Worm (Caenorhabditis elegans) whole organism, L1 larva: ENCODE measurements around the gene Y45F3A.8.
A peak's percentile ranks its signal among the peaks of the same experiment; 100 is the strongest.

Experiments
- C16A3.4 ChIP-seq: fragments of 150-350 bp; optimal IDR thresholded peaks from 2 replicates; lab custom pipeline; 2014; ENCODE audit warnings: missing biosample characterization, missing genetic modification characterization
- C34B4.2 ChIP-seq: sonication (generic microtip); optimal IDR thresholded peaks from 2 replicates; lab custom pipeline; 2017; ENCODE audit warnings: mild to moderate bottlenecking, missing genetic modification characterization, missing compliant biosample characterization
- F16B12.6 ChIP-seq: fragments of 150-350 bp; optimal IDR thresholded peaks from 2 replicates; lab custom pipeline; 2014; ENCODE audit warnings: missing biosample characterization, missing genetic modification characterization
- Y116A8C.19 ChIP-seq: sonication (generic microtip); optimal IDR thresholded peaks from 2 replicates; lab custom pipeline; 2016; ENCODE audit warnings: missing compliant biosample characterization, missing genetic modification characterization, borderline replicate concordance
- aha-1 ChIP-seq: fragments of 150-350 bp; optimal IDR thresholded peaks from 2 replicates; lab custom pipeline; 2014; ENCODE audit warnings: missing biosample characterization, missing genetic modification characterization
- aly-2 ChIP-seq: fragments of 150-350 bp; optimal IDR thresholded peaks from 2 replicates; lab custom pipeline; 2014; ENCODE audit warnings: missing biosample characterization, missing genetic modification characterization
- blmp-1 ChIP-seq: fragments of 150-350 bp; optimal IDR thresholded peaks from 2 replicates; lab custom pipeline; 2014; ENCODE audit warnings: missing biosample characterization, missing genetic modification characterization
- ceh-63 ChIP-seq: fragments of 200-800 bp; sonication (Bioruptor generic); optimal IDR thresholded peaks from 2 replicates; lab custom pipeline; 2018; ENCODE audit warnings: mild to moderate bottlenecking, missing genetic modification characterization, missing compliant biosample characterization
- ceh-82 ChIP-seq, 3 experiments: fragments of 150-350 bp in 1 of 3; sonication (generic microtip) in 2 of 3; optimal IDR thresholded peaks; 2 replicates each; lab custom pipeline; 2014 to 2017; ENCODE audit warnings: missing biosample characterization in 3 of 3, missing genetic modification characterization in 3 of 3
- ceh-88 ChIP-seq: fragments of 200-800 bp; sonication (Bioruptor generic); IDR thresholded peaks from 2 replicates; pipeline ENCODE4 v1.3.6; 2022; ENCODE audit warnings: missing genetic modification characterization, missing compliant biosample characterization
- dpl-1 ChIP-seq, 3 experiments: fragments of 150-350 bp in 2 of 3; sonication (generic microtip) in 1 of 3; optimal IDR thresholded peaks; 2 replicates each; lab custom pipeline; 2014 to 2017; ENCODE audit warnings: missing biosample characterization in 3 of 3, missing genetic modification characterization in 3 of 3, missing genetic modification reagents in 3 of 3
- efl-1 ChIP-seq, 4 experiments: fragments of 150-350 bp; optimal IDR thresholded peaks in 3 of 4; peaks in 1 of 4; 1 replicate in 1 of 4; 2 replicates in 3 of 4; lab custom pipeline; 2014; ENCODE audit warnings: missing biosample characterization in 2 of 4, missing genetic modification characterization in 2 of 4, missing genetic modification reagents in 2 of 4
- egl-13 ChIP-seq: sonication (generic microtip); optimal IDR thresholded peaks from 2 replicates; lab custom pipeline; 2016; ENCODE audit warnings: missing genotype, missing genetic modification reagents, missing genetic modification characterization, missing compliant biosample characterization
- elt-2 ChIP-seq: sonication (generic microtip); optimal IDR thresholded peaks from 2 replicates; lab custom pipeline; 2016; ENCODE audit warnings: missing genetic modification characterization, mild to moderate bottlenecking, inconsistent platforms, missing compliant biosample characterization, missing genetic modification reagents
- elt-3 ChIP-seq, 6 experiments: fragments of 150-350 bp in 1 of 6; sonication (generic microtip); optimal IDR thresholded peaks; 2 replicates each; lab custom pipeline; 2017 to 2018; ENCODE audit warnings: missing biosample characterization in 6 of 6, missing genetic modification characterization in 6 of 6, inconsistent platforms in 1 of 6
- fkh-10 ChIP-seq: sonication (generic microtip); optimal IDR thresholded peaks from 2 replicates; lab custom pipeline; 2017; ENCODE audit warnings: missing biosample characterization, missing genetic modification reagents, missing genetic modification characterization
- fkh-8 ChIP-seq: sonication (generic microtip); optimal IDR thresholded peaks from 2 replicates; lab custom pipeline; 2016; ENCODE audit warnings: mild to moderate bottlenecking, missing genetic modification characterization, missing compliant biosample characterization
- hpl-2 ChIP-seq: fragments of 150-350 bp; optimal IDR thresholded peaks from 2 replicates; lab custom pipeline; 2014; ENCODE audit warnings: missing biosample characterization, missing genetic modification reagents, missing genetic modification characterization
- irx-1 ChIP-seq: sonication (generic microtip); optimal IDR thresholded peaks from 2 replicates; lab custom pipeline; 2016; ENCODE audit warnings: missing genetic modification characterization, missing compliant biosample characterization
- isw-1 ChIP-seq: fragments of 200-800 bp; sonication (Bioruptor generic); IDR thresholded peaks from 2 replicates; pipeline ENCODE4 v1.3.6; 2022; ENCODE audit warnings: missing genetic modification characterization, missing compliant biosample characterization
- jun-1 ChIP-seq: fragments of 150-350 bp; optimal IDR thresholded peaks from 2 replicates; lab custom pipeline; 2014; ENCODE audit warnings: missing biosample characterization, missing genetic modification reagents, missing genetic modification characterization
- lin-13 ChIP-seq: fragments of 150-350 bp; optimal IDR thresholded peaks from 2 replicates; lab custom pipeline; 2014; ENCODE audit warnings: missing biosample characterization, missing genetic modification reagents, missing genetic modification characterization
- lin-15B ChIP-seq: fragments of 150-350 bp; sonication (generic microtip); optimal IDR thresholded peaks from 3 replicates; lab custom pipeline; 2014; ENCODE audit warnings: missing biosample characterization, missing genetic modification characterization
- lin-35 ChIP-seq, 2 experiments: fragments of 150-350 bp; optimal IDR thresholded peaks; 2 replicates each; lab custom pipeline; 2014; ENCODE audit warnings: missing biosample characterization in 2 of 2, missing genetic modification characterization in 2 of 2, missing genetic modification reagents in 2 of 2
- lin-39 ChIP-seq: fragments of 150-350 bp; optimal IDR thresholded peaks from 2 replicates; lab custom pipeline; 2014; ENCODE audit warnings: missing biosample characterization, missing genetic modification reagents, missing genetic modification characterization
- lir-3 ChIP-seq: sonication (generic microtip); optimal IDR thresholded peaks from 2 replicates; lab custom pipeline; 2016; ENCODE audit warnings: mild to moderate bottlenecking, missing genetic modification characterization, moderate library complexity, missing compliant biosample characterization; ENCODE audit not compliant: poor library complexity
- lsy-2 ChIP-seq, 2 experiments: fragments of 150-350 bp; optimal IDR thresholded peaks; 2 replicates each; lab custom pipeline; 2014; ENCODE audit warnings: missing biosample characterization in 2 of 2, missing genetic modification characterization in 2 of 2
- mdl-1 ChIP-seq, 2 experiments: fragments of 150-350 bp; optimal IDR thresholded peaks; 2 replicates each; lab custom pipeline; 2014 to 2017; ENCODE audit warnings: missing biosample characterization in 2 of 2, missing genetic modification characterization in 2 of 2, inconsistent platforms in 1 of 2
- mep-1 ChIP-seq: fragments of 150-350 bp; optimal IDR thresholded peaks from 2 replicates; lab custom pipeline; 2014; ENCODE audit warnings: missing biosample characterization, missing genetic modification characterization
- nhr-12 ChIP-seq: sonication (generic microtip); optimal IDR thresholded peaks from 2 replicates; lab custom pipeline; 2017; ENCODE audit warnings: missing biosample characterization, missing genetic modification characterization
- nhr-19 ChIP-seq: fragments of 200-800 bp; sonication (Bioruptor generic); conservative IDR thresholded peaks from 2 replicates; pipeline ENCODE4 v1.3.6; 2022; ENCODE audit warnings: missing genetic modification characterization, missing compliant biosample characterization
- nhr-20 ChIP-seq: sonication (generic microtip); optimal IDR thresholded peaks from 2 replicates; lab custom pipeline; 2016; ENCODE audit warnings: mild to moderate bottlenecking, missing genetic modification characterization, missing compliant biosample characterization
- nhr-237 ChIP-seq: fragments of 150-350 bp; optimal IDR thresholded peaks from 2 replicates; lab custom pipeline; 2014; ENCODE audit warnings: missing biosample characterization, missing genetic modification characterization
- nhr-71 ChIP-seq: sonication (generic microtip); optimal IDR thresholded peaks from 2 replicates; lab custom pipeline; 2016; ENCODE audit warnings: mild to moderate bottlenecking, missing genetic modification characterization, moderate library complexity, missing compliant biosample characterization
- nhr-85 ChIP-seq: sonication (generic microtip); peaks from one replicate; lab custom pipeline; 2016; ENCODE audit warnings: missing genetic modification characterization, inconsistent platforms, missing compliant biosample characterization
- pag-3 ChIP-seq: sonication (generic microtip); optimal IDR thresholded peaks from 2 replicates; lab custom pipeline; 2017; ENCODE audit warnings: missing genetic modification characterization, mild to moderate bottlenecking, missing compliant biosample characterization, antibody characterized with exemption, borderline replicate concordance; ENCODE audit not compliant: insufficient read depth
- pax-3 ChIP-seq: fragments of 200-800 bp; sonication (Bioruptor generic); optimal IDR thresholded peaks from 2 replicates; lab custom pipeline; 2018; ENCODE audit warnings: mild to moderate bottlenecking, missing genetic modification characterization, moderate library complexity, missing compliant biosample characterization
- rnt-1 ChIP-seq: sonication (generic microtip); optimal IDR thresholded peaks from 2 replicates; lab custom pipeline; 2016; ENCODE audit warnings: mild to moderate bottlenecking, missing genetic modification characterization, moderate library complexity, missing compliant biosample characterization
- skn-1 ChIP-seq: fragments of 150-350 bp; optimal IDR thresholded peaks from 2 replicates; lab custom pipeline; 2014; ENCODE audit warnings: missing biosample characterization, missing genetic modification characterization
- snpc-4 ChIP-seq: fragments of 150-350 bp; optimal IDR thresholded peaks from 2 replicates; lab custom pipeline; 2014; ENCODE audit warnings: missing biosample characterization, missing genetic modification characterization
- sox-4 ChIP-seq: sonication (generic microtip); optimal IDR thresholded peaks from 2 replicates; lab custom pipeline; 2016; ENCODE audit warnings: missing genetic modification characterization, missing compliant biosample characterization
- sptf-1 ChIP-seq: fragments of 150-350 bp; optimal IDR thresholded peaks from 2 replicates; lab custom pipeline; 2014; ENCODE audit warnings: missing biosample characterization, missing genetic modification characterization
- sup-37 ChIP-seq: fragments of 200-800 bp; sonication (Bioruptor generic); optimal IDR thresholded peaks from 2 replicates; lab custom pipeline; 2018; ENCODE audit warnings: mild to moderate bottlenecking, missing genetic modification characterization, missing compliant biosample characterization
- swsn-7 ChIP-seq: sonication (generic microtip); optimal IDR thresholded peaks from 2 replicates; lab custom pipeline; 2016; ENCODE audit warnings: missing genetic modification characterization, missing compliant biosample characterization
- unc-130 ChIP-seq: fragments of 150-350 bp; optimal IDR thresholded peaks from 2 replicates; lab custom pipeline; 2017; ENCODE audit warnings: missing biosample characterization, missing genetic modification characterization, inconsistent platforms
- unc-62 ChIP-seq: fragments of 150-350 bp; optimal IDR thresholded peaks from 2 replicates; lab custom pipeline; 2014; ENCODE audit warnings: missing biosample characterization, missing genetic modification reagents, missing genetic modification characterization
- vab-15 ChIP-seq: sonication (generic microtip); optimal IDR thresholded peaks from 2 replicates; lab custom pipeline; 2017; ENCODE audit warnings: missing genotype, mild to moderate bottlenecking, missing genetic modification characterization, missing compliant biosample characterization
- xbp-1 ChIP-seq: sonication (generic microtip); optimal IDR thresholded peaks from 2 replicates; lab custom pipeline; 2016; ENCODE audit warnings: missing genetic modification characterization, missing compliant biosample characterization
- zag-1 ChIP-seq: fragments of 150-350 bp; optimal IDR thresholded peaks from 2 replicates; lab custom pipeline; 2014; ENCODE audit warnings: missing biosample characterization, missing genetic modification characterization
- ztf-11 ChIP-seq, 2 experiments: sonication (generic microtip); optimal IDR thresholded peaks; 2 replicates each; lab custom pipeline; 2016 to 2017; ENCODE audit warnings: missing genetic modification characterization in 2 of 2, missing biosample characterization in 1 of 2, missing compliant biosample characterization in 1 of 2
- ztf-4 ChIP-seq: fragments of 150-350 bp; optimal IDR thresholded peaks from 2 replicates; lab custom pipeline; 2014; ENCODE audit warnings: missing biosample characterization, missing genetic modification characterization

Y45F3A.8 gene

ce11 chrIII:10628360-10628759, 35.7 kb upstream of the Y45F3A.8 start (continued):
- TF ChIP-seq skn-1 (tag; lab: Kevin White, UChicago) (peak; percentile 31), irx-1 (no peak), unc-62 (GFP tag; lab: Kevin White, UChicago) (no peak), nhr-12 (no peak), aha-1 (tag; lab: Kevin White, UChicago) (no peak), Y116A8C.19 (tag; lab: Kevin White, UChicago) (no peak), jun-1 (tag; lab: Kevin White, UChicago) (peak; percentile 0), blmp-1 (no peak), ceh-82 (tag; optimal IDR thresholded peaks at IDR 0.05; lab: Kevin White, UChicago) (peak in 1 of 3 experiments; percentile 18), C16A3.4 (tag; lab: Kevin White, UChicago) (no peak), lin-35 (GFP tag; optimal IDR thresholded peaks at IDR 0.05; lab: Kevin White, UChicago) (peak; percentile 26 to 43), hpl-2 (GFP tag; lab: Kevin White, UChicago) (no peak), fkh-8 (no peak), elt-3 (tag; optimal IDR thresholded peaks at IDR 0.05; lab: Kevin White, UChicago) (no peak), xbp-1 (tag; lab: Kevin White, UChicago) (peak; percentile 2), lsy-2 (tag; optimal IDR thresholded peaks at IDR 0.05; lab: Kevin White, UChicago) (peak; percentile 45 to 59), nhr-85 (tag; lab: Kevin White, UChicago) (no peak), sptf-1 (no peak), lir-3 (tag; lab: Kevin White, UChicago) (peak; percentile 8), swsn-7 (tag; lab: Kevin White, UChicago) (peak; percentile 68), unc-130 (tag; lab: Kevin White, UChicago) (no peak), nhr-20 (peak; percentile 61), sup-37 (GFP tag; lab: Kevin White, UChicago) (no peak), lin-15B (no peak), F16B12.6 (no peak), nhr-19 (GFP tag; lab: Robert Waterston, UW) (no peak), zag-1 (tag; lab: Kevin White, UChicago) (no peak), lin-13 (GFP tag; lab: Kevin White, UChicago) (no peak), pag-3 (tag; lab: Kevin White, UChicago) (no peak), ceh-88 (GFP tag; lab: Robert Waterston, UW) (no peak), egl-13 (tag; lab: Kevin White, UChicago) (no peak), fkh-10 (GFP tag; lab: Kevin White, UChicago) (no peak), pax-3 (no peak), mep-1 (tag; lab: Kevin White, UChicago) (peak; percentile 33), lin-39 (tag; lab: Kevin White, UChicago) (no peak), nhr-237 (tag; lab: Kevin White, UChicago) (no peak), C34B4.2 (tag; lab: Kevin White, UChicago) (no peak), nhr-71 (peak; percentile 75), sox-4 (no peak)

ce11 chrIII:10624564-10624963, 31.9 kb upstream of the Y45F3A.8 start:
- TF ChIP-seq sox-4 (no peak), fkh-10 (GFP tag; lab: Kevin White, UChicago) (no peak), ztf-11 (tag; optimal IDR thresholded peaks at IDR 0.05; lab: Kevin White, UChicago) (no peak), vab-15 (no peak), xbp-1 (tag; lab: Kevin White, UChicago) (peak; percentile 21), ztf-4 (tag; lab: Kevin White, UChicago) (no peak), jun-1 (tag; lab: Kevin White, UChicago) (peak; percentile 7), rnt-1 (tag; lab: Kevin White, UChicago) (peak; percentile 51), egl-13 (tag; lab: Kevin White, UChicago) (no peak), ceh-63 (GFP tag; lab: Kevin White, UChicago) (no peak), efl-1 (optimal IDR thresholded peaks at IDR 0.05; lab: Kevin White, UChicago) (peak; percentile 1 to 39), efl-1 (GFP tag; optimal IDR thresholded peaks at IDR 0.05 in 1 of 2; lab: Kevin White, UChicago) (peak; percentile 32 to 95), snpc-4 (no peak), nhr-19 (GFP tag; lab: Robert Waterston, UW) (peak; percentile 53), elt-2 (tag; lab: Kevin White, UChicago) (no peak), lin-39 (tag; lab: Kevin White, UChicago) (no peak), isw-1 (GFP tag; lab: Robert Waterston, UW) (no peak), aly-2 (no peak), dpl-1 (GFP tag; optimal IDR thresholded peaks at IDR 0.05; lab: Kevin White, UChicago) (peak; percentile 26 to 42 (median 35)), swsn-7 (tag; lab: Kevin White, UChicago) (peak; percentile 31), ceh-88 (GFP tag; lab: Robert Waterston, UW) (no peak), mdl-1 (tag; optimal IDR thresholded peaks at IDR 0.05; lab: Kevin White, UChicago) (peak in 1 of 2 experiments; percentile 36), nhr-20 (peak; percentile 2), lir-3 (tag; lab: Kevin White, UChicago) (peak; percentile 21), unc-130 (tag; lab: Kevin White, UChicago) (peak; percentile 23), zag-1 (tag; lab: Kevin White, UChicago) (no peak)
